Fruit fly (Drosophila melanogaster): Measurements from ENCODE around the gene CG42331.
A peak's percentile ranks its signal among the peaks of the same experiment; 100 is the strongest.

Gene CG42331

DNA sequence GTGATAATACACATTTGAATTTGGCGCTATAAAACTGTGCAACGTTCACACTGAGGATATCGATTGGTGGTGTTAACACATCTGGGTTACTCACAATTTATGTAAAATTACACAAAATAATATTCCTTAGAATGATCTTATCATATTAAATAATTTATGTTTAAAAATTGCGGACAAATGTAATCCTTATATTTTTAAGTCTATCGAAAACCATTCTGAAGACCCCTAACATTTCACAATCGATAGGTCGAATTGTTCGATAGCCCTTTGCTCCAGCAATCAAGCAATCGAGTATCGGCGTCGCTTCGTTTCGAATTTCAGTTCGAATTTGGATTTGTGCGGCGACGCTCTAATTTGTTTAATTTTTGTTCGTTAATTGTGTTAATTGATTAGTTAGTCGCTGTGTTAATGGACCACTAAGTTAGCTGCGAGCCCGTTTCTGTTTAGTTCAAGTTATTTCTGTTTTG lies 18.4 kb upstream of the CG42331 start, which contains the start of gene asp (continued):
- TF ChIP-seq CG3995 (GFP tag; optimal IDR thresholded peaks at IDR 0.05) (no peak), CG6272 (GFP tag; IDR thresholded peaks at IDR 0.05) (no peak), Doc3 (GFP tag; IDR thresholded peaks at IDR 0.05; ENCODE audit: partially characterized antibody) (peak; percentile 84), sisA (GFP tag; IDR thresholded peaks at IDR 0.05) (no peak), CG14050 (GFP tag; IDR thresholded peaks at IDR 0.05) (no peak), CG17568 (GFP tag; optimal IDR thresholded peaks at IDR 0.05) (no peak), CG7556 (GFP tag; optimal IDR thresholded peaks at IDR 0.05) (no peak), hb (GFP tag; IDR thresholded peaks at IDR 0.05; ENCODE audit: partially characterized antibody) (peak; percentile 84), NC2β (GFP tag; optimal IDR thresholded peaks at IDR 0.05) (no peak), CG17829 (tag; optimal IDR thresholded peaks at IDR 0.05) (peak; percentile 66), Dek (tag; optimal IDR thresholded peaks at IDR 0.05) (no peak), gsb-n (tag; optimal IDR thresholded peaks at IDR 0.05) (no peak), Oaz (GFP tag; IDR thresholded peaks at IDR 0.05) (no peak), Dbx (GFP tag; IDR thresholded peaks at IDR 0.05) (no peak), CG11247 (GFP tag; IDR thresholded peaks at IDR 0.05) (no peak), toy (GFP tag; IDR thresholded peaks at IDR 0.05) (no peak), pb (GFP tag; optimal IDR thresholded peaks at IDR 0.05) (no peak), CG2875 (GFP tag; optimal IDR thresholded peaks at IDR 0.05) (no peak), unpg (GFP tag; optimal IDR thresholded peaks at IDR 0.05) (no peak), tll (GFP tag; optimal IDR thresholded peaks at IDR 0.05) (no peak), CG14014 (GFP tag; IDR thresholded peaks at IDR 0.05) (no peak), fd96Cb (tag; optimal IDR thresholded peaks at IDR 0.05) (no peak), kah (GFP tag; optimal IDR thresholded peaks at IDR 0.05) (no peak), Sin3A (optimal IDR thresholded peaks at IDR 0.05) (peak; percentile 27), cg (GFP tag; optimal IDR thresholded peaks at IDR 0.05) (no peak), Aef1 (GFP tag; IDR thresholded peaks at IDR 0.05) (no peak), lmd (GFP tag; IDR thresholded peaks at IDR 0.05) (peak; percentile 26; the same call in 1 of the 2 replicates), CG6175 (GFP tag; IDR thresholded peaks at IDR 0.05) (no peak), danr (GFP tag; IDR thresholded peaks at IDR 0.05) (no peak), CG17385 (GFP tag; optimal IDR thresholded peaks at IDR 0.05) (no peak), CG17186 (GFP tag; optimal IDR thresholded peaks at IDR 0.05) (peak; percentile 67), Ptx1 (GFP tag; IDR thresholded peaks at IDR 0.05) (no peak), Dref (GFP tag; IDR thresholded peaks at IDR 0.05) (peak; percentile 93), CG32772 (GFP tag; IDR thresholded peaks at IDR 0.05) (no peak), nmo (GFP tag; optimal IDR thresholded peaks at IDR 0.05) (peak; percentile 54), ewg (GFP tag; optimal IDR thresholded peaks at IDR 0.05) (no peak), oc (tag; optimal IDR thresholded peaks at IDR 0.05) (no peak), CG14710 (tag; optimal IDR thresholded peaks at IDR 0.05) (peak; percentile 73), CrebB (tag; optimal IDR thresholded peaks at IDR 0.05) (no peak), zfh2 (GFP tag; optimal IDR thresholded peaks at IDR 0.05) (no peak), Med (GFP tag) (peak; percentile 33), E2f2 (GFP tag; IDR thresholded peaks at IDR 0.05) (peak; percentile 98), H15 (GFP tag; IDR thresholded peaks at IDR 0.05) (no peak), z (GFP tag; IDR thresholded peaks at IDR 0.05) (no peak), ro (GFP tag; IDR thresholded peaks at IDR 0.05) (no peak), CG13296 (GFP tag; optimal IDR thresholded peaks at IDR 0.05) (no peak), CG12104 (GFP tag; optimal IDR thresholded peaks at IDR 0.05) (no peak), CG4282 (GFP tag; optimal IDR thresholded peaks at IDR 0.05) (no peak), CG31365 (tag; optimal IDR thresholded peaks at IDR 0.05) (no peak), MESR4 (GFP tag; optimal IDR thresholded peaks at IDR 0.05) (no peak), bab2 (GFP tag; optimal IDR thresholded peaks at IDR 0.05) (no peak), eyg (GFP tag; optimal IDR thresholded peaks at IDR 0.05) (no peak)
